Fruit fly (Drosophila melanogaster): ENCODE results near the gene Gr28a.

Gene Gr28a

DNA sequence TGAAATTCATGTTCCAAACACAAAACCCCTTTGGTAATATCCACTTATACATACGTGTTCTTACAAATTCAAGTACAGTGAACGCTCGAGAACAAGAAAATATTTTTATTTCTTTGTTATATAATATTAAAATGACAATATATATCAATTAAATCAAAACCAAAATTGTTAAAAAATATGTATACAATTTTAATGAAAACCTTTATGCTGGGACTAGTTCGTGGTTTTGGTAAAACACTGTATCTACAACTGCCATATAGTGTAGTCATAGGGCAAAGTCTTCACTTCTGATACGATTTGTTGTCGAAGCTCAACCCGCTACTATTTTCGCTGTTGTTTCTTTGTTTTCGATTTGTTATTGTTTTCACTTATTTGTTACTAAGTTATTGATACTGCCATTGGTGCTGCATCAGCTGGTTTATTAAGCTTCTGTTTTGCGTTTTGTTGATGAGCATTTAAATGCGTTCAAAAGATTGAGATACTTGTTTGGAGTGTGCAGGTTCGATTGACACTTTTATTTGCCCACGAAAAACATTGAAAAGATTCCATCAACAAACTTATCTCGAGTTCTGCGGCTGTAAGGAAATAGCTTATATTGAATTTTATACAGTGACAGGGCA, 19.2 kb downstream of the Gr28a start:
- TF ChIP-seq Mnt (GFP tag; optimal IDR thresholded peaks at IDR 0.05) (no peak), Hr96 (GFP tag; optimal IDR thresholded peaks at IDR 0.05) (peak; percentile 26), ovo (GFP tag; optimal IDR thresholded peaks at IDR 0.05) (no peak), cic (GFP tag; optimal IDR thresholded peaks at IDR 0.05) (no peak), CG5204 (GFP tag; optimal IDR thresholded peaks at IDR 0.05) (no peak), CG33017 (tag; optimal IDR thresholded peaks at IDR 0.05) (peak; percentile 80), CG14711 (tag; optimal IDR thresholded peaks at IDR 0.05) (peak; percentile 73), CG1620 (GFP tag; optimal IDR thresholded peaks at IDR 0.05) (no peak), CG11617 (GFP tag; optimal IDR thresholded peaks at IDR 0.05) (peak; percentile 34), pad (GFP tag; optimal IDR thresholded peaks at IDR 0.05) (peak; percentile 46), CG7045 (GFP tag; optimal IDR thresholded peaks at IDR 0.05) (peak; percentile 9), cnc (optimal IDR thresholded peaks at IDR 0.05) (no peak), toe (GFP tag; optimal IDR thresholded peaks at IDR 0.05) (no peak), CG12768 (GFP tag; optimal IDR thresholded peaks at IDR 0.05) (peak; percentile 34), Crg-1 (GFP tag; optimal IDR thresholded peaks at IDR 0.05) (no peak), kay (GFP tag; ENCODE audit: borderline replicate concordance) (peak; percentile 50), tj (GFP tag; optimal IDR thresholded peaks at IDR 0.05) (peak; percentile 71), CG7101 (tag; optimal IDR thresholded peaks at IDR 0.05) (peak; percentile 87), Clk (GFP tag; optimal IDR thresholded peaks at IDR 0.05) (no peak), bab1 (GFP tag; optimal IDR thresholded peaks at IDR 0.05) (peak; percentile 93)

- TF ChIP-seq tj (GFP tag; optimal IDR thresholded peaks at IDR 0.05), result peak; percentile 71
- peak; percentile 57 for TF ChIP-seq toe (GFP tag; optimal IDR thresholded peaks at IDR 0.05)
- TF ChIP-seq CG1620 (GFP tag; optimal IDR thresholded peaks at IDR 0.05), result peak; percentile 43
- peak; percentile 95 for TF ChIP-seq CG7101 (tag; optimal IDR thresholded peaks at IDR 0.05)
- peak; percentile 54 for TF ChIP-seq Mnt (GFP tag; optimal IDR thresholded peaks at IDR 0.05)
- TF ChIP-seq cic (GFP tag; optimal IDR thresholded peaks at IDR 0.05), result no peak
- TF ChIP-seq cnc (optimal IDR thresholded peaks at IDR 0.05), result no peak
- TF ChIP-seq CG33017 (tag; optimal IDR thresholded peaks at IDR 0.05), result peak; percentile 94
- no peak for TF ChIP-seq Crg-1 (GFP tag; optimal IDR thresholded peaks at IDR 0.05)
- no peak for TF ChIP-seq Hr96 (GFP tag; optimal IDR thresholded peaks at IDR 0.05)
- TF ChIP-seq bab1 (GFP tag; optimal IDR thresholded peaks at IDR 0.05), result peak; percentile 94
- peak; percentile 71 for TF ChIP-seq CG7045 (GFP tag; optimal IDR thresholded peaks at IDR 0.05)
- peak; percentile 67 for TF ChIP-seq kay (GFP tag; ENCODE audit: borderline replicate concordance)
- TF ChIP-seq CG12768 (GFP tag; optimal IDR thresholded peaks at IDR 0.05), result peak; percentile 55
- TF ChIP-seq Clk (GFP tag; optimal IDR thresholded peaks at IDR 0.05), result peak; percentile 66
- TF ChIP-seq CG11617 (GFP tag; optimal IDR thresholded peaks at IDR 0.05), result peak; percentile 84
- TF ChIP-seq CG14711 (tag; optimal IDR thresholded peaks at IDR 0.05), result peak; percentile 60
- peak; percentile 14 for TF ChIP-seq ovo (GFP tag; optimal IDR thresholded peaks at IDR 0.05)
- peak; percentile 73 for TF ChIP-seq CG5204 (GFP tag; optimal IDR thresholded peaks at IDR 0.05)
- TF ChIP-seq pad (GFP tag; optimal IDR thresholded peaks at IDR 0.05), result peak; percentile 31
These were observed 19.9 kb downstream of the Gr28a start for dm6 chr2L:7433957-7434736.

dm6 chr2L:7433337-7433956, 20.6 kb downstream of the Gr28a start, which contains the start of gene CG5958:
CG5958 (minus strand) TSS chr2L:7433516.
- TF ChIP-seq Crg-1 (GFP tag; optimal IDR thresholded peaks at IDR 0.05), result no peak
- TF ChIP-seq Mnt (GFP tag; optimal IDR thresholded peaks at IDR 0.05), result peak; percentile 22
- TF ChIP-seq toe (GFP tag; optimal IDR thresholded peaks at IDR 0.05), result no peak
- TF ChIP-seq kay (GFP tag; ENCODE audit: borderline replicate concordance), result peak; percentile 93
- no peak for TF ChIP-seq pad (GFP tag; optimal IDR thresholded peaks at IDR 0.05)
- TF ChIP-seq CG12768 (GFP tag; optimal IDR thresholded peaks at IDR 0.05), result peak; percentile 18

- TF ChIP-seq CG1620 (GFP tag; optimal IDR thresholded peaks at IDR 0.05), result no peak
- TF ChIP-seq kay (GFP tag; ENCODE audit: borderline replicate concordance), result peak; percentile 59
These were observed 22.0 kb downstream of the Gr28a start for dm6 chr2L:7431861-7432601.

dm6 chr2L:7430313-7430712, 23.7 kb downstream of the Gr28a start:
- TF ChIP-seq pad (GFP tag; optimal IDR thresholded peaks at IDR 0.05) (no peak), Crg-1 (GFP tag; optimal IDR thresholded peaks at IDR 0.05) (no peak), cnc (optimal IDR thresholded peaks at IDR 0.05) (no peak), Clk (GFP tag; optimal IDR thresholded peaks at IDR 0.05) (no peak), CG7045 (GFP tag; optimal IDR thresholded peaks at IDR 0.05) (no peak), ovo (GFP tag; optimal IDR thresholded peaks at IDR 0.05) (no peak), toe (GFP tag; optimal IDR thresholded peaks at IDR 0.05) (no peak), kay (GFP tag; ENCODE audit: borderline replicate concordance) (no peak), cic (GFP tag; optimal IDR thresholded peaks at IDR 0.05) (no peak), Mnt (GFP tag; optimal IDR thresholded peaks at IDR 0.05) (no peak), CG5204 (GFP tag; optimal IDR thresholded peaks at IDR 0.05) (no peak), CG33017 (tag; optimal IDR thresholded peaks at IDR 0.05) (no peak), bab1 (GFP tag; optimal IDR thresholded peaks at IDR 0.05) (no peak), CG14711 (tag; optimal IDR thresholded peaks at IDR 0.05) (no peak), CG12768 (GFP tag; optimal IDR thresholded peaks at IDR 0.05) (no peak), tj (GFP tag; optimal IDR thresholded peaks at IDR 0.05) (no peak), CG11617 (GFP tag; optimal IDR thresholded peaks at IDR 0.05) (no peak), Hr96 (GFP tag; optimal IDR thresholded peaks at IDR 0.05) (no peak), CG1620 (GFP tag; optimal IDR thresholded peaks at IDR 0.05) (no peak)
